Fruit fly (Drosophila melanogaster) whole organism, wandering third instar larva: ENCODE results near the gene Tlk.

Experiments
- CG32264 ChIP-seq: fragments of 200-800 bp; sonication (Bioruptor generic); optimal IDR thresholded peaks from 2 replicates; lab custom pipeline; 2016; ENCODE audit warnings: missing biosample characterization, missing genetic modification characterization
- Dfd ChIP-seq: fragments of >200 bp; optimal IDR thresholded peaks from 2 replicates; lab custom pipeline; 2017; ENCODE audit warnings: missing biosample characterization, missing genetic modification characterization
- br ChIP-seq: fragments of 200-800 bp; sonication (Bioruptor generic); optimal IDR thresholded peaks from 2 replicates; lab custom pipeline; 2016; ENCODE audit warnings: missing biosample characterization, missing genetic modification characterization
- jim ChIP-seq: fragments of 175-275, 200-325 bp; sonication (Bioruptor generic); optimal IDR thresholded peaks from 2 replicates; lab custom pipeline; 2016; ENCODE audit warnings: missing biosample characterization, mild to moderate bottlenecking, missing genetic modification characterization
- usp ChIP-seq: fragments of >200 bp; optimal IDR thresholded peaks from 2 replicates; lab custom pipeline; 2017; ENCODE audit warnings: missing biosample characterization, missing genetic modification characterization

DNA sequence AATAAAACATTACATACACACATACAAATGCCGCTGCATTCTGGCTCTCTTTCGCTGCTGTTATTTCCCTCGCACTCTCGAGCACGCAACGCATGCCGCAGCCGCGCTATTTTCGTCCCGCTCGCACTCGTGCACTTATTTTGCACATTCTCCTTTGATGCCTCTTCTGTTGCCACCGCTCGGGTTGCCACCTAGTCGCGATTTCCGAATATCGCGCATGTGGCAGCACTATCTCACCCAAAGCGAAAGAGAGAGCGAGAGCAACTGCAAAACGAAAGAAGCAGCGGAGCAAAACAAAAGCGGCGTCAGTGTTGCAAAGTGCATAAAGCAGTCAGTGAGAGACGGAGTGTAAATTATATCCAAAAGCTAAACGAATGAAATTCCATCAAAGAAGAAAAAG is 61.1 kb downstream of the Tlk start:
- TF ChIP-seq usp (GFP tag; lab: Kevin White, UChicago) (no peak), CG32264 (peak; percentile 35), br (GFP tag; lab: Kevin White, UChicago) (peak; percentile 68), Dfd (GFP tag; lab: Kevin White, UChicago) (no peak), jim (GFP tag; lab: Kevin White, UChicago) (no peak)
